Fruit fly (Drosophila melanogaster) whole organism, embryonic: Measurements from ENCODE around the gene UQCR-C2.

Source experiments
- Abd-B ChIP-seq: fragments of 200-800 bp; sonication (Bioruptor generic); optimal IDR thresholded peaks from 2 replicates; lab custom pipeline; 2018; ENCODE audit warnings: missing biosample characterization, mild to moderate bottlenecking, missing genetic modification characterization, moderate library complexity
- Ada2b ChIP-seq: fragments of 200-800 bp; sonication (Bioruptor generic); IDR thresholded peaks from 2 replicates; pipeline ENCODE4 v1.3.6; 2022; ENCODE audit warnings: missing biosample characterization, missing genetic modification characterization
- B-H1 ChIP-seq: fragments of 200-800 bp; sonication (Bioruptor generic); IDR thresholded peaks from 3 replicates; pipeline ENCODE4 v1.3.6; 2022; ENCODE audit warnings: missing biosample characterization, missing genetic modification characterization
- CG10321 ChIP-seq: fragments of 200-800 bp; sonication (Bioruptor generic); IDR thresholded peaks from 2 replicates; pipeline ENCODE4 v1.3.6; 2022; ENCODE audit warnings: missing biosample characterization, missing genetic modification characterization
- CG10654 ChIP-seq: fragments of 200-800 bp; sonication (Bioruptor generic); optimal IDR thresholded peaks from 2 replicates; lab custom pipeline; 2016; ENCODE audit warnings: missing biosample characterization, missing genetic modification characterization
- CG12299 ChIP-seq: fragments of 200-800 bp; sonication (Bioruptor generic); optimal IDR thresholded peaks from 2 replicates; lab custom pipeline; 2018; ENCODE audit warnings: missing biosample characterization, mild to moderate bottlenecking, missing genetic modification characterization
- CG12391 ChIP-seq: fragments of 200-800 bp; sonication (Bioruptor generic); optimal IDR thresholded peaks from 3 replicates; lab custom pipeline; 2018; ENCODE audit warnings: missing biosample characterization, mild to moderate bottlenecking, missing genetic modification characterization, moderate library complexity
- CG12769 ChIP-seq: fragments of 200-800 bp; sonication (Bioruptor generic); optimal IDR thresholded peaks from 2 replicates; lab custom pipeline; 2019; ENCODE audit warnings: missing biosample characterization, mild to moderate bottlenecking, missing genetic modification characterization, moderate library complexity
- CG14860 ChIP-seq: fragments of 200-800 bp; sonication (Bioruptor generic); IDR thresholded peaks from 3 replicates; pipeline ENCODE4 v1.3.6; 2022; ENCODE audit warnings: missing biosample characterization, missing genetic modification characterization; ENCODE audit not compliant: partially characterized antibody
- CG1832 ChIP-seq: fragments of 200-800 bp; sonication (Bioruptor generic); optimal IDR thresholded peaks from 2 replicates; lab custom pipeline; 2017; ENCODE audit warnings: missing biosample characterization, mild to moderate bottlenecking, missing genetic modification characterization, inconsistent platforms
- CG2116 ChIP-seq: fragments of 200-800 bp; sonication (Bioruptor generic); optimal IDR thresholded peaks from 3 replicates; lab custom pipeline; 2018; ENCODE audit warnings: missing biosample characterization, mild to moderate bottlenecking, missing genetic modification characterization
- CG31365 ChIP-seq: fragments of 200-800 bp; sonication (Bioruptor generic); optimal IDR thresholded peaks from 2 replicates; lab custom pipeline; 2018; ENCODE audit warnings: missing biosample characterization, mild to moderate bottlenecking, missing genetic modification characterization
- CG31441 ChIP-seq: fragments of 200-800 bp; sonication (Bioruptor generic); IDR thresholded peaks from 2 replicates; pipeline ENCODE4 v1.3.6; 2022; ENCODE audit warnings: missing biosample characterization, missing genetic modification characterization
- CG3407 ChIP-seq: fragments of 200-800 bp; sonication (Bioruptor generic); optimal IDR thresholded peaks from 2 replicates; lab custom pipeline; 2018; ENCODE audit warnings: missing biosample characterization, mild to moderate bottlenecking, missing genetic modification characterization
- CG3726 ChIP-seq: fragments of 200-800 bp; sonication (Bioruptor generic); IDR thresholded peaks from 3 replicates; pipeline ENCODE4, ENCODE4 v1.3.6; 2022; ENCODE audit warnings: missing biosample characterization, missing genetic modification characterization
- CG4730 ChIP-seq: fragments of 200-800 bp; sonication (Bioruptor generic); IDR thresholded peaks from 2 replicates; pipeline ENCODE4 v1.3.6; 2022; ENCODE audit warnings: missing biosample characterization, missing genetic modification characterization
- CG6272 ChIP-seq: fragments of 200-800 bp; sonication (Bioruptor generic); IDR thresholded peaks from 2 replicates; pipeline ENCODE4 v1.3.6; 2022; ENCODE audit warnings: missing biosample characterization, missing genetic modification characterization
- CG6683 ChIP-seq: fragments of 200-800 bp; sonication (Bioruptor generic); optimal IDR thresholded peaks from 2 replicates; lab custom pipeline; 2017; ENCODE audit warnings: missing biosample characterization, mild to moderate bottlenecking, missing genetic modification characterization, missing genetic modification reagents
- CG9727 ChIP-seq: fragments of 200-800 bp; sonication (Bioruptor generic); optimal IDR thresholded peaks from 3 replicates; lab custom pipeline; 2017; ENCODE audit warnings: missing biosample characterization, mild to moderate bottlenecking, missing genetic modification characterization
- CG9817 ChIP-seq: fragments of 200-800 bp; sonication (Bioruptor generic); optimal IDR thresholded peaks from 2 replicates; lab custom pipeline; 2018; ENCODE audit warnings: missing biosample characterization, mild to moderate bottlenecking, missing genetic modification characterization, moderate library complexity
- CHES-1-like ChIP-seq: fragments of 200-800 bp; sonication (Bioruptor generic); optimal IDR thresholded peaks from 2 replicates; lab custom pipeline; 2016; ENCODE audit warnings: missing biosample characterization, missing genetic modification characterization
- Eip74EF ChIP-seq, 2 experiments: fragments of 200-800 bp in 1 of 2; fragments of >200 bp in 1 of 2; sonication (Bioruptor generic) in 1 of 2; optimal IDR thresholded peaks; 2 replicates each; lab custom pipeline; 2017 to 2019; ENCODE audit warnings: missing biosample characterization in 2 of 2, missing genetic modification characterization in 2 of 2, mild to moderate bottlenecking in 1 of 2, moderate library complexity in 1 of 2
- Fer3 ChIP-seq: fragments of 200-800 bp; sonication (Bioruptor generic); optimal IDR thresholded peaks from 2 replicates; lab custom pipeline; 2018; ENCODE audit warnings: missing biosample characterization, mild to moderate bottlenecking, missing genetic modification characterization, moderate library complexity
- Jarid2 ChIP-seq: fragments of 200-800 bp; sonication (Bioruptor generic); optimal IDR thresholded peaks from 3 replicates; lab custom pipeline; 2017; ENCODE audit warnings: mild to moderate bottlenecking, missing biosample characterization, missing genetic modification reagents, missing genetic modification characterization
- Lpt ChIP-seq: fragments of >200 bp; optimal IDR thresholded peaks from 2 replicates; lab custom pipeline; 2018; ENCODE audit warnings: missing biosample characterization, missing genetic modification characterization
- MBD-R2 ChIP-seq: fragments of 200-800 bp; sonication (Bioruptor generic); IDR thresholded peaks from 2 replicates; pipeline ENCODE4 v1.3.6; 2022; ENCODE audit warnings: missing biosample characterization, missing genetic modification characterization
- Med ChIP-seq: fragments of 200-800 bp; sonication (Bioruptor generic); peaks from one replicate; lab custom pipeline; 2016; ENCODE audit warnings: missing biosample characterization, missing genetic modification characterization, mild to moderate bottlenecking, inconsistent platforms, moderate library complexity
- NfI ChIP-seq: fragments of 200-800 bp; sonication (Bioruptor generic); optimal IDR thresholded peaks from 3 replicates; lab custom pipeline; 2018; ENCODE audit warnings: missing biosample characterization, mild to moderate bottlenecking, missing genetic modification characterization, moderate library complexity
- Sox100B ChIP-seq: fragments of 200-800 bp; sonication (Bioruptor generic); optimal IDR thresholded peaks from 3 replicates; lab custom pipeline; 2018; ENCODE audit warnings: missing biosample characterization, mild to moderate bottlenecking, missing genetic modification characterization
- Vsx1 ChIP-seq: fragments of 200-800 bp; sonication (Bioruptor generic); optimal IDR thresholded peaks from 2 replicates; lab custom pipeline; 2017; ENCODE audit warnings: missing biosample characterization, mild to moderate bottlenecking, missing genetic modification characterization, missing genetic modification reagents
- YL-1 ChIP-seq: fragments of 200-800 bp; sonication (Bioruptor generic); optimal IDR thresholded peaks from 3 replicates; lab custom pipeline; 2017; ENCODE audit warnings: missing biosample characterization, mild to moderate bottlenecking, missing genetic modification characterization
- ab ChIP-seq: fragments of 200-800 bp; sonication (Bioruptor generic); optimal IDR thresholded peaks from 2 replicates; lab custom pipeline; 2016; ENCODE audit warnings: missing biosample characterization, missing genetic modification characterization
- amos ChIP-seq: fragments of 200-800 bp; sonication (Bioruptor generic); IDR thresholded peaks from 2 replicates; pipeline ENCODE4 v1.3.6; 2022; ENCODE audit warnings: missing biosample characterization, missing genetic modification characterization; ENCODE audit not compliant: partially characterized antibody
- ems ChIP-seq: fragments of 200-800 bp; sonication (Bioruptor generic); optimal IDR thresholded peaks from 3 replicates; lab custom pipeline; 2016; ENCODE audit warnings: missing biosample characterization, missing genetic modification characterization
- fd96Cb ChIP-seq: fragments of 200-800 bp; sonication (Bioruptor generic); optimal IDR thresholded peaks from 2 replicates; lab custom pipeline; 2018; ENCODE audit warnings: missing biosample characterization, mild to moderate bottlenecking, missing genetic modification characterization, moderate library complexity
- gce ChIP-seq: fragments of 200-800 bp; sonication (Bioruptor generic); IDR thresholded peaks from 3 replicates; pipeline ENCODE4 v1.3.6; 2022; ENCODE audit warnings: missing biosample characterization, missing genetic modification characterization
- ken ChIP-seq: fragments of 200-800 bp; sonication (Bioruptor generic); IDR thresholded peaks from 3 replicates; pipeline ENCODE4 v1.3.6; 2022; ENCODE audit warnings: missing biosample characterization, missing genetic modification characterization
- odd ChIP-seq: fragments of 200-800 bp; sonication (Bioruptor generic); optimal IDR thresholded peaks from 2 replicates; lab custom pipeline; 2017; ENCODE audit warnings: missing biosample characterization, mild to moderate bottlenecking, missing genetic modification characterization
- pb ChIP-seq: fragments of 200-800 bp; sonication (Bioruptor generic); optimal IDR thresholded peaks from 3 replicates; lab custom pipeline; 2016; ENCODE audit warnings: missing biosample characterization, missing genetic modification characterization
- row ChIP-seq: fragments of 200-800 bp; sonication (Bioruptor generic); IDR thresholded peaks from 3 replicates; pipeline ENCODE4 v1.3.6; 2022; ENCODE audit warnings: missing biosample characterization, missing genetic modification characterization
- sens ChIP-seq: fragments of 200-800 bp; sonication (Bioruptor generic); peaks from one replicate; lab custom pipeline; 2016; ENCODE audit warnings: missing biosample characterization, missing genetic modification characterization
- sens-2 ChIP-seq: fragments of 200-800 bp; sonication (Bioruptor generic); IDR thresholded peaks from 2 replicates; pipeline ENCODE4 v1.3.6; 2022; ENCODE audit warnings: missing biosample characterization, missing genetic modification characterization
- seq ChIP-seq: fragments of 200-800 bp; sonication (Bioruptor generic); IDR thresholded peaks from 2 replicates; pipeline ENCODE4 v1.3.6; 2022; ENCODE audit warnings: missing biosample characterization, missing genetic modification characterization
- stwl ChIP-seq: fragments of 200-800 bp; sonication (Bioruptor generic); optimal IDR thresholded peaks from 3 replicates; lab custom pipeline; 2018; ENCODE audit warnings: missing biosample characterization, mild to moderate bottlenecking, missing genetic modification characterization, moderate library complexity
- tap ChIP-seq: fragments of 200-800 bp; optimal IDR thresholded peaks from 3 replicates; lab custom pipeline; 2019; ENCODE audit warnings: missing biosample characterization, mild to moderate bottlenecking, missing genetic modification characterization, moderate library complexity
- tio ChIP-seq: fragments of 200-800 bp; sonication (Bioruptor generic); optimal IDR thresholded peaks from 2 replicates; lab custom pipeline; 2017; ENCODE audit warnings: missing biosample characterization, missing genetic modification characterization, inconsistent platforms
- tna ChIP-seq: fragments of 200-800 bp; sonication (Bioruptor generic); IDR thresholded peaks from 2 replicates; pipeline ENCODE4 v1.3.6; 2022; ENCODE audit warnings: missing biosample characterization, missing genetic modification characterization; ENCODE audit not compliant: partially characterized antibody
- tup ChIP-seq: fragments of 200-800 bp; sonication (Bioruptor generic); optimal IDR thresholded peaks from 2 replicates; lab custom pipeline; 2016; ENCODE audit warnings: missing biosample characterization, mild to moderate bottlenecking, missing genetic modification characterization, moderate library complexity
- vnd ChIP-seq: fragments of 200-800 bp; sonication (Bioruptor generic); IDR thresholded peaks from 3 replicates; pipeline ENCODE4 v1.3.6; 2022; ENCODE audit warnings: missing biosample characterization, missing genetic modification characterization; ENCODE audit not compliant: partially characterized antibody

The UQCR-C2 gene

DNA sequence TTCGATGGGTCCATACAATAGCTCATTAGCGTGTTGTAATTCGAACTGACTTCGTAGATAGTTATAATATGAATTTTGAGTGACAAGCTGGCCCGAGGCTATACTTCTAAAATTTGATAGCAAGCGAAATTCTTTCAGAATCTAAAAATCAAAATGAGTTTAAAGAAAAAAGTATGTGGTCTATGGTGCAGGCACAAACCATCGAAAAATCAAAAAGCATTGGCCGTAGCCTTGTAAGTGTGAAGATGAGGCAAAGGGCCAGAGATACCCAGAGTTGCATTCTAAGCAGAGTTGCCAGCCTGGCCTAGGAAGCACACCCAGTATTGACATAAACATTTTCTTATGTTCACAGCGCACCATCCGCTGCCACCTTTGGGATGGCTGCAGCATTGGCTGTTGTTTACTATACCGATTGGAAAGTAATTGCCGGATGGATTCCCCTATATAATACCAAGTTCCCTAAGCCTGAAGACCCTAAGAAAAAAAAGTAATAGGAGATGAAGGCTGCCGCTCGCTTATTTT is 17.2 kb upstream of the UQCR-C2 start, which contains the start of gene UQCR-6.4L:
Gene UQCR-6.4L, plus strand, starts transcription at position 51 of the 522 bp plus-strand sequence.
- TF ChIP-seq CG2116 (peak; percentile 64), ems (GFP tag; lab: Kevin White, UChicago) (no peak), CG9817 (tag; lab: Kevin White, UChicago) (no peak), CG14860 (GFP tag; lab: Robert Waterston, UW) (no peak), ab (GFP tag; lab: Kevin White, UChicago) (no peak), amos (peak; percentile 8; the same call in 1 of the 2 replicates), CG12769 (tag; lab: Kevin White, UChicago) (no peak), seq (no peak), Ada2b (GFP tag; lab: Robert Waterston, UW) (no peak), stwl (tag; lab: Kevin White, UChicago) (peak; percentile 97), CHES-1-like (GFP tag; lab: Kevin White, UChicago) (no peak), row (0 out of 3 replicates have a peak, but pooled peaks have one; percentile 7), sens (GFP tag; lab: Kevin White, UChicago) (peak; percentile 65), Med (GFP tag; lab: Kevin White, UChicago) (peak; percentile 34), CG1832 (no peak), CG31365 (tag; lab: Kevin White, UChicago) (no peak), tup (no peak), ken (GFP tag; lab: Robert Waterston, UW) (0 out of 3 replicates have a peak, but pooled peaks have one; percentile 10), vnd (GFP tag; lab: Robert Waterston, UW) (no peak), sens-2 (no peak)

DNA sequence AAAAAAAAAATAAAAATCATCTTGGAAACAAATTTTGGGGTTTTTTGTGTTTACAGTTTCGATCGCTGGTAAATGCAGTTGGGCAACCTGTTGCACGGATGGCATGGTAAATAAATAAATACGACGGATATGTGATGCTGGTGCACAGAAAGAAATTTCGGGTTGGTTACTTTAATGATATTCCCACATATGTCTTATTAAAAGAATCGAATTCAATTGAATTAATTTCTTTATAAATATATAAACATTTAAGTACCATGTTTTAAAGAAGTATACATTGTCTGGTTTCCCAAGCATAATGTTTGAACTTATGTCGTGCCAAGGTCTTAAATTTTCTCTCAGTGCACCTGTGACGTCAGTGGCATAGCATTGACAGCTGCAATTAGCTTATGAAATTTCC is 16.4 kb upstream of the UQCR-C2 start:
- peak; percentile 79 for TF ChIP-seq CG12391 (tag; lab: Kevin White, UChicago)
- peak; percentile 57 for TF ChIP-seq Abd-B (GFP tag; lab: Kevin White, UChicago)
- peak; percentile 45 for TF ChIP-seq Fer3 (tag; lab: Kevin White, UChicago)
- TF ChIP-seq CG6272 = no peak
- TF ChIP-seq tio (GFP tag; lab: Kevin White, UChicago) = peak; percentile 22
- TF ChIP-seq fd96Cb (tag; lab: Kevin White, UChicago) = peak; percentile 73
- TF ChIP-seq tna = no peak
- peak; percentile 12; the same call in 1 of the 3 replicates for TF ChIP-seq B-H1
- TF ChIP-seq CG10321 (GFP tag; lab: Robert Waterston, UW) = no peak
- TF ChIP-seq CG10654 (GFP tag; lab: Kevin White, UChicago) = peak; percentile 23
- TF ChIP-seq Sox100B = peak; percentile 68
- TF ChIP-seq Eip74EF (GFP tag; optimal IDR thresholded peaks at IDR 0.05; lab: Kevin White, UChicago) = peak in 1 of 2 experiments; percentile 70
- peak; percentile 60 for TF ChIP-seq CG12299 (tag; lab: Kevin White, UChicago)
- peak; percentile 36 for TF ChIP-seq NfI (GFP tag; lab: Kevin White, UChicago)
- TF ChIP-seq Jarid2 = peak; percentile 1
- no peak for TF ChIP-seq MBD-R2
- 0 out of 2 replicates have a peak, but pooled peaks have one; percentile 40 for TF ChIP-seq CG4730
- peak; percentile 48 for TF ChIP-seq odd (GFP tag; lab: Kevin White, UChicago)
- no peak for TF ChIP-seq Lpt
- TF ChIP-seq CG9727 = peak; percentile 53
- TF ChIP-seq gce (GFP tag; lab: Robert Waterston, UW) = peak; percentile 50; the same call in 1 of the 3 replicates
- peak; percentile 21 for TF ChIP-seq Vsx1 (GFP tag; lab: Kevin White, UChicago)
- no peak for TF ChIP-seq pb
- no peak for TF ChIP-seq CG6683
- TF ChIP-seq tap (tag; lab: Kevin White, UChicago) = peak; percentile 80
- peak; percentile 8 for TF ChIP-seq YL-1 (GFP tag; lab: Kevin White, UChicago)
- TF ChIP-seq CG31441 (GFP tag; lab: Robert Waterston, UW) = peak; percentile 75
- TF ChIP-seq CG3726 (GFP tag; lab: Robert Waterston, UW) = no peak
- peak; percentile 51 for TF ChIP-seq CG3407
- TF ChIP-seq CG9817 (tag; lab: Kevin White, UChicago) = peak; percentile 18
